Worm (Caenorhabditis elegans) whole organism, L2 larva: ENCODE data around the gene F45E1.2.

Experiments
- F13H6.1 ChIP-seq: sonication (generic microtip); optimal IDR thresholded peaks from 2 replicates; lab custom pipeline; 2016; ENCODE audit warnings: missing genetic modification characterization, missing compliant biosample characterization
- lin-13 ChIP-seq: fragments of 150-350 bp; optimal IDR thresholded peaks from 2 replicates; lab custom pipeline; 2014; ENCODE audit warnings: missing biosample characterization, missing genetic modification reagents, missing genetic modification characterization
- lsy-2 ChIP-seq, 2 experiments: fragments of 150-350 bp in 1 of 2; sonication (generic microtip) in 1 of 2; optimal IDR thresholded peaks; 2 replicates each; lab custom pipeline; 2014 to 2017; ENCODE audit warnings: missing biosample characterization in 2 of 2, missing genetic modification characterization in 2 of 2
- mab-5 ChIP-seq: fragments of 150-350 bp; optimal IDR thresholded peaks from 2 replicates; lab custom pipeline; 2014; ENCODE audit warnings: missing biosample characterization, missing genetic modification characterization
- nhr-129 ChIP-seq: fragments of 150-350 bp; optimal IDR thresholded peaks from 2 replicates; lab custom pipeline; 2014; ENCODE audit warnings: missing biosample characterization, missing genetic modification characterization
- peb-1 ChIP-seq: fragments of 150-350 bp; optimal IDR thresholded peaks from 2 replicates; lab custom pipeline; 2014; ENCODE audit warnings: missing biosample characterization, missing genetic modification characterization
- sma-9 ChIP-seq, 2 experiments: fragments of 150-350 bp in 1 of 2; sonication (generic microtip) in 1 of 2; optimal IDR thresholded peaks; 2 replicates each; lab custom pipeline; 2014 to 2016; ENCODE audit warnings: missing genetic modification characterization in 2 of 2, mild to moderate bottlenecking in 1 of 2, missing biosample characterization in 1 of 2, missing compliant biosample characterization in 1 of 2, missing genetic modification reagents in 1 of 2, moderate library complexity in 1 of 2

F45E1.2 gene

ce11 chrX:8052055-8052454, 48.5 kb downstream of the F45E1.2 start:
- TF ChIP-seq sma-9 (GFP tag; optimal IDR thresholded peaks at IDR 0.05; lab: Kevin White, UChicago) (no peak), sma-9 (tag; optimal IDR thresholded peaks at IDR 0.05; lab: Kevin White, UChicago) (no peak)

ce11 chrX:8053008-8053441, 49.5 kb downstream of the F45E1.2 start:
- TF ChIP-seq nhr-129 (tag; lab: Kevin White, UChicago) (peak; percentile 30), mab-5 (no peak), peb-1 (no peak), lin-13 (GFP tag; lab: Kevin White, UChicago) (no peak), lsy-2 (tag; optimal IDR thresholded peaks at IDR 0.05; lab: Kevin White, UChicago) (peak in 1 of 2 experiments; percentile 39), F13H6.1 (tag; lab: Kevin White, UChicago) (peak; percentile 80), sma-9 (GFP tag; optimal IDR thresholded peaks at IDR 0.05; lab: Kevin White, UChicago) (peak; percentile 48), sma-9 (tag; optimal IDR thresholded peaks at IDR 0.05; lab: Kevin White, UChicago) (no peak)
